Fruit fly (Drosophila melanogaster) whole organism, prepupa: ENCODE data around the gene CG11980.
A peak's percentile ranks its signal among the peaks of the same experiment; 100 is the strongest.

Experiments
- CG10631 ChIP-seq: fragments of 200-800 bp; sonication (Bioruptor generic); optimal IDR thresholded peaks from 2 replicates; lab custom pipeline; 2016; ENCODE audit warnings: missing biosample characterization, missing genetic modification characterization
- CG10669 ChIP-seq: fragments of 200-800 bp; sonication (Bioruptor generic); optimal IDR thresholded peaks from 3 replicates; lab custom pipeline; 2018; ENCODE audit warnings: missing biosample characterization, mild to moderate bottlenecking, missing genetic modification characterization, moderate library complexity
- CG11294 ChIP-seq: fragments of 200-800 bp; sonication (Bioruptor generic); IDR thresholded peaks from 2 replicates; pipeline ENCODE4 v1.3.6; 2022; ENCODE audit warnings: missing biosample characterization, missing genetic modification characterization
- CG11762 ChIP-seq: fragments of 200-800 bp; sonication (Bioruptor generic); optimal IDR thresholded peaks from 3 replicates; lab custom pipeline; 2016; ENCODE audit warnings: missing biosample characterization, missing genetic modification characterization; ENCODE audit not compliant: insufficient read depth
- CG1621 ChIP-seq: fragments of 200-800 bp; sonication (Bioruptor generic); optimal IDR thresholded peaks from 3 replicates; lab custom pipeline; 2018; ENCODE audit warnings: missing biosample characterization, mild to moderate bottlenecking, missing genetic modification characterization
- CG16779 ChIP-seq: fragments of 200-800 bp; sonication (Bioruptor generic); optimal IDR thresholded peaks from 3 replicates; lab custom pipeline; 2017; ENCODE audit warnings: missing biosample characterization, mild to moderate bottlenecking, missing genetic modification characterization
- CG31627 ChIP-seq: fragments of 200-800 bp; sonication (Bioruptor generic); optimal IDR thresholded peaks from 3 replicates; lab custom pipeline; 2016; ENCODE audit warnings: missing biosample characterization, missing genetic modification characterization
- CG32006 ChIP-seq: fragments of 200-800 bp; sonication (Bioruptor generic); optimal IDR thresholded peaks from 3 replicates; lab custom pipeline; 2017; ENCODE audit warnings: missing biosample characterization, mild to moderate bottlenecking, missing genetic modification characterization
- CG34406 ChIP-seq: fragments of 200-800 bp; sonication (Bioruptor generic); optimal IDR thresholded peaks from 3 replicates; lab custom pipeline; 2016; ENCODE audit warnings: missing biosample characterization, missing genetic modification characterization
- CG3919 ChIP-seq: fragments of 200-800 bp; sonication (Bioruptor generic); optimal IDR thresholded peaks from 3 replicates; lab custom pipeline; 2016; ENCODE audit warnings: missing biosample characterization, missing genetic modification characterization
- CG4318 ChIP-seq: fragments of 200-800 bp; sonication (Bioruptor generic); optimal IDR thresholded peaks from 3 replicates; lab custom pipeline; 2017; ENCODE audit warnings: missing biosample characterization, mild to moderate bottlenecking, missing genetic modification characterization
- CG6276 ChIP-seq: fragments of 200-800 bp; sonication (Bioruptor generic); optimal IDR thresholded peaks from 2 replicates; lab custom pipeline; 2017; ENCODE audit warnings: missing biosample characterization, mild to moderate bottlenecking, missing genetic modification characterization
- CG6792 ChIP-seq: fragments of 200-800 bp; sonication (Bioruptor generic); optimal IDR thresholded peaks from 3 replicates; lab custom pipeline; 2016; ENCODE audit warnings: missing biosample characterization, missing genetic modification characterization
- CG6808 ChIP-seq: fragments of 200-800 bp; sonication (Bioruptor generic); optimal IDR thresholded peaks from 3 replicates; lab custom pipeline; 2017; ENCODE audit warnings: missing biosample characterization, missing genetic modification characterization, mild to moderate bottlenecking, moderate library complexity, missing genetic modification reagents
- CG6854 ChIP-seq: fragments of 200-800 bp; sonication (Bioruptor generic); optimal IDR thresholded peaks from 2 replicates; lab custom pipeline; 2017; ENCODE audit warnings: missing biosample characterization, mild to moderate bottlenecking, missing genetic modification characterization
- CG7368 ChIP-seq: fragments of 200-800 bp; sonication (Bioruptor generic); optimal IDR thresholded peaks from 3 replicates; lab custom pipeline; 2016; ENCODE audit warnings: missing biosample characterization, missing genetic modification characterization
- CG8319 ChIP-seq: fragments of 200-800 bp; sonication (Bioruptor generic); optimal IDR thresholded peaks from 3 replicates; lab custom pipeline; 2016; ENCODE audit warnings: missing biosample characterization, missing genetic modification characterization
- CG8632 ChIP-seq: fragments of 200-800 bp; sonication (Bioruptor generic); optimal IDR thresholded peaks from 3 replicates; lab custom pipeline; 2016; ENCODE audit warnings: missing biosample characterization, missing genetic modification characterization
- CG9139 ChIP-seq: fragments of 200-800 bp; sonication (Bioruptor generic); optimal IDR thresholded peaks from 3 replicates; lab custom pipeline; 2017; ENCODE audit warnings: missing biosample characterization, mild to moderate bottlenecking, missing genetic modification characterization
- Eip75B ChIP-seq: fragments of 200-800 bp; sonication (Bioruptor generic); optimal IDR thresholded peaks from 3 replicates; lab custom pipeline; 2016; ENCODE audit warnings: missing biosample characterization, missing genetic modification characterization
- Eip78C ChIP-seq: fragments of 200-800 bp; sonication (Bioruptor generic); peaks from one replicate; lab custom pipeline; 2016; ENCODE audit warnings: missing biosample characterization, missing genetic modification characterization
- Eip93F ChIP-seq: fragments of 200-800 bp; sonication (Bioruptor generic); optimal IDR thresholded peaks from 2 replicates; lab custom pipeline; 2016; ENCODE audit warnings: missing biosample characterization, mild to moderate bottlenecking, missing genetic modification characterization
- Ets21C ChIP-seq: fragments of 200-800 bp; sonication (Bioruptor generic); optimal IDR thresholded peaks from 3 replicates; lab custom pipeline; 2016; ENCODE audit warnings: missing biosample characterization, missing genetic modification characterization
- Ets96B ChIP-seq: fragments of 200-800 bp; optimal IDR thresholded peaks from 2 replicates; lab custom pipeline; 2019; ENCODE audit warnings: missing biosample characterization, mild to moderate bottlenecking, missing genetic modification characterization, moderate library complexity
- Gug ChIP-seq: fragments of 200-800 bp; sonication (Bioruptor generic); IDR thresholded peaks from 2 replicates; pipeline ENCODE4 v1.3.6; 2022; ENCODE audit warnings: missing biosample characterization, missing genetic modification characterization
- Hr38 ChIP-seq: sonication (Bioruptor generic); optimal IDR thresholded peaks from 2 replicates; lab custom pipeline; 2016; ENCODE audit warnings: missing biosample characterization, missing genetic modification characterization
- Hr39 ChIP-seq: fragments of 200-800 bp; sonication (Bioruptor generic); optimal IDR thresholded peaks from 2 replicates; lab custom pipeline; 2016; ENCODE audit warnings: missing biosample characterization, missing genetic modification characterization
- Hr4 ChIP-seq: fragments of 200-800 bp; sonication (Bioruptor generic); optimal IDR thresholded peaks from 3 replicates; lab custom pipeline; 2016; ENCODE audit warnings: missing biosample characterization, missing genetic modification characterization
- Met ChIP-seq: fragments of 200-800 bp; sonication (Bioruptor generic); optimal IDR thresholded peaks from 3 replicates; lab custom pipeline; 2016; ENCODE audit warnings: missing biosample characterization, missing genetic modification characterization
- OdsH ChIP-seq: fragments of 200-800 bp; sonication (Bioruptor generic); optimal IDR thresholded peaks from 3 replicates; lab custom pipeline; 2016; ENCODE audit warnings: missing biosample characterization, missing genetic modification characterization
- Sox102F ChIP-seq: fragments of 200-800 bp; sonication (Bioruptor generic); optimal IDR thresholded peaks from 2 replicates; lab custom pipeline; 2016; ENCODE audit warnings: missing biosample characterization, mild to moderate bottlenecking, missing genetic modification characterization
- Sox14 ChIP-seq: fragments of 200-800 bp; sonication (Bioruptor generic); optimal IDR thresholded peaks from 3 replicates; lab custom pipeline; 2016; ENCODE audit warnings: missing biosample characterization, missing genetic modification characterization
- Sox15 ChIP-seq: fragments of 200-800 bp; sonication (Bioruptor generic); optimal IDR thresholded peaks from 3 replicates; lab custom pipeline; 2016; ENCODE audit warnings: missing biosample characterization, missing genetic modification characterization
- acj6 ChIP-seq: fragments of 200-800 bp; sonication (Bioruptor generic); optimal IDR thresholded peaks from 3 replicates; lab custom pipeline; 2016; ENCODE audit warnings: missing biosample characterization, missing genetic modification characterization
- dac ChIP-seq: fragments of 200-800 bp; sonication (Bioruptor generic); optimal IDR thresholded peaks from 2 replicates; lab custom pipeline; 2017; ENCODE audit warnings: missing biosample characterization, mild to moderate bottlenecking, missing genetic modification characterization
- fd59A ChIP-seq: fragments of 200-800 bp; sonication (Bioruptor generic); optimal IDR thresholded peaks from 2 replicates; lab custom pipeline; 2017; ENCODE audit warnings: missing biosample characterization, mild to moderate bottlenecking, missing genetic modification characterization, missing genetic modification reagents
- fd85E ChIP-seq: fragments of 200-800 bp; sonication (Bioruptor generic); optimal IDR thresholded peaks from 3 replicates; lab custom pipeline; 2016; ENCODE audit warnings: missing biosample characterization, missing genetic modification characterization
- lz ChIP-seq: fragments of 200-800 bp; sonication (Bioruptor generic); optimal IDR thresholded peaks from 3 replicates; lab custom pipeline; 2016; ENCODE audit warnings: missing biosample characterization, missing genetic modification characterization
- net ChIP-seq: fragments of 200-800 bp; sonication (Bioruptor generic); optimal IDR thresholded peaks from 3 replicates; lab custom pipeline; 2016; ENCODE audit warnings: missing biosample characterization, missing genetic modification characterization
- pdm3 ChIP-seq: fragments of 200-800 bp; sonication (Bioruptor generic); optimal IDR thresholded peaks from 3 replicates; lab custom pipeline; 2016; ENCODE audit warnings: missing biosample characterization, missing genetic modification characterization
- salr ChIP-seq, 2 experiments: fragments of 200-800 bp; sonication (Bioruptor generic); optimal IDR thresholded peaks; 3 replicates each; lab custom pipeline; 2016 to 2018; ENCODE audit warnings: missing biosample characterization in 2 of 2, missing genetic modification characterization in 2 of 2, mild to moderate bottlenecking in 1 of 2
- spab ChIP-seq: fragments of 200-800 bp; sonication (Bioruptor generic); optimal IDR thresholded peaks from 2 replicates; lab custom pipeline; 2017; ENCODE audit warnings: missing biosample characterization, mild to moderate bottlenecking, missing genetic modification characterization, missing genetic modification reagents
- ss ChIP-seq, 2 experiments: fragments of 200-800 bp; sonication (Bioruptor generic); optimal IDR thresholded peaks; 2 replicates in 1 of 2; 3 replicates in 1 of 2; lab custom pipeline; 2017 to 2018; ENCODE audit warnings: mild to moderate bottlenecking in 2 of 2, missing biosample characterization in 2 of 2, missing genetic modification characterization in 2 of 2, moderate library complexity in 1 of 2
- topi ChIP-seq: fragments of 200-800 bp; sonication (Bioruptor generic); optimal IDR thresholded peaks from 3 replicates; lab custom pipeline; 2016; ENCODE audit warnings: missing biosample characterization, missing genetic modification characterization
- vri ChIP-seq: fragments of 200-800 bp; sonication (Bioruptor generic); optimal IDR thresholded peaks from 3 replicates; lab custom pipeline; 2016; ENCODE audit warnings: missing biosample characterization, mild to moderate bottlenecking, missing genetic modification characterization

The CG11980 gene

DNA sequence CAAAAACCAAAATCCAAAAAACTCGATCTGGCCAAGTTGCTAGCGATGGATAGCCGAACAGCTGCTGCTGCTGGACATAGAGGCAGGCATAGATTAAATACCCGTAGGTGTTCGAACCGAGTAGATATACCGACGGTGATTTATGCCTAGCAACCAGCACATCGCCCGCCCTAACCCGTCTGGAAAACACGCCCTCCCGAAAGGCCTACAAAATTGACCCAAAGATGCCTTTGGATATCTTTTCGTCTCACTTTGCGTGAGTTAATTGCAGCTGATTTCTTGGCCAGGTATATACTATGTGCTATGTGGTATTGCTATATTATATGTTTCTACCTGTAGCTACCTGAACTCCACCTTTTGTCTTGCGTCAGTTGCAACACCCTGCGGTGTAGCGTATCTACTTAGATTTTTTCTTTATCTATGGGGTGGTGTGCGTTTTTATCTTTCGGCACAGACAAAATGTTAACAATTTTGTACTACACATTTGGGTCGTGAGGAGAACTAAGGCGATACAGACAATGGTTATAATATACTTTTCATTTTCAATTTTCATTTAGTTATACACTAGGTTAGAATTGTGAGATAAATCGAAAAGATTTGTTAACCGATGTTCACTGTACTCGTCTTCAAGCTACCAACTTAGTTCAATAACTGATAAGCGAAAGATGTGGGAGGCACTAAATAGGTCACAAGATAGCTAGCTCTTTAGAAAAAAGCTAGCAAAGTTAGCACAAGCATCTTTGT lies 26.4 kb downstream of the CG11980 start:
- no peak for TF ChIP-seq Sox102F (GFP tag; lab: Kevin White, UChicago)
- no peak for TF ChIP-seq CG4318 (GFP tag; lab: Kevin White, UChicago)

DNA sequence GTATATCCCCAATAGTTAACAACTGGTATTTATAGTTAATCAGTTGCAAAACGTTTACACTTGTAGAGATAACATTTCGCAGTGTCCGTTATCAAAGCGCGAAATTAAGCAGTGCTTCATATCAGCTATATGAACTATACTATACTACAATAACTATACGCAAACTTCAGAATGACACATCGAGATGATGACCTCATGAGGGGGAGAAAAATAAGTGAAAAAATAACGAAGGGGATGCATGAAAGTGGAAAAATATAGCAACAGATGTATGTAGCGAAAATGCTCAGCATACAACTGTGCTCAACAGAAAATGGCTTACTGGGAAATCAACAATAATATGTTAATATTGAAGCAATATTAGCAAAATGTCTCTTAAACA lies 26.9 kb downstream of the CG11980 start:
- TF ChIP-seq Hr4 (GFP tag; lab: Kevin White, UChicago): peak; percentile 17
- no peak for TF ChIP-seq topi (GFP tag; lab: Kevin White, UChicago)

DNA sequence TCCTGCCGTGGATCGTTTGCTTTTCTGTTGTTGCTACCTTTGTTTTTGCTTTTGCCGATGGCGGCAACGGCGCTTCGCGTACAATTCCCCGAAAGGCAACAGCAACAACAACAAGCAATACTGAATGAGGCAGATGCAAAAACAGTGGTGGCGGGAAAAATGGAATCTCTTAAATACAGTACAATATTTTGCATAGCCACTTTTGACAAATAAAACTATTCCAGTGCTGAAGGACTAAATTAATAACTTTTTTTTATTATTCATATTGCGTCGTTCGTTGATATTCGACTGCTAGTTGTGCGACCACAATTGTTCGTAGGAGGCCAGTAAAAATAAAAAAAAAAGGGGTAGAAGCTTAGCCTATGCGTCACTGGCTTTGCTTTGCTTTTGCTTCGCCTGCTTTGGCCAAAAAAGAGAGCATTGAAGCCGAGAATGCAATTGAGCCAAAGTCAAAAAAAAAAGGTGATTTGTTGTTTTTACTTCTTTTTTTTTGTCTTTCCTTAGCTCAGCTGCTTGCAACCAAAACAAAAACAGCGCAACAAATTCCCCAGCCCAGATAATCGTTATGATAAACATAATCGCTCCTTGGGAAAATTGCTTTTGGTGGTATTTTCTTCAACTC lies 28.1 kb downstream of the CG11980 start:
- TF ChIP-seq CG6854 (GFP tag; lab: Kevin White, UChicago): peak; percentile 97
- TF ChIP-seq acj6: peak; percentile 98
- TF ChIP-seq CG16779: peak; percentile 98
- peak; percentile 97 for TF ChIP-seq lz (GFP tag; lab: Kevin White, UChicago)
- TF ChIP-seq Gug (GFP tag; lab: Robert Waterston, UW): peak; percentile 98
- TF ChIP-seq Sox102F (GFP tag; lab: Kevin White, UChicago): peak; percentile 98
- peak; percentile 99 for TF ChIP-seq CG10669 (GFP tag; lab: Kevin White, UChicago)
- TF ChIP-seq pdm3 (GFP tag; lab: Kevin White, UChicago): peak; percentile 99
- TF ChIP-seq Met (GFP tag; lab: Kevin White, UChicago): peak; percentile 98
- TF ChIP-seq fd59A: peak; percentile 98
- peak; percentile 97 for TF ChIP-seq vri (GFP tag; lab: Kevin White, UChicago)
- peak; percentile 99 for TF ChIP-seq CG6276
- peak; percentile 97 for TF ChIP-seq CG11294 (GFP tag; lab: Robert Waterston, UW)
- TF ChIP-seq CG32006 (GFP tag; lab: Kevin White, UChicago): peak; percentile 100
- peak; percentile 100 for TF ChIP-seq Eip78C (GFP tag; lab: Kevin White, UChicago)
- TF ChIP-seq CG1621: peak; percentile 98
- peak; percentile 98 for TF ChIP-seq CG4318 (GFP tag; lab: Kevin White, UChicago)
- TF ChIP-seq salr (GFP tag; optimal IDR thresholded peaks at IDR 0.05; lab: Kevin White, UChicago): peak; percentile 97 to 99
- peak; percentile 94 for TF ChIP-seq Sox15
- TF ChIP-seq CG8632 (GFP tag; lab: Kevin White, UChicago): peak; percentile 98
- TF ChIP-seq spab (GFP tag; lab: Kevin White, UChicago): peak; percentile 99
- TF ChIP-seq Hr39 (GFP tag; lab: Kevin White, UChicago): peak; percentile 97
- peak; percentile 99 for TF ChIP-seq CG3919
- peak; percentile 98 for TF ChIP-seq CG11762
- TF ChIP-seq Eip93F (GFP tag; lab: Kevin White, UChicago): peak; percentile 94
- peak; percentile 98 for TF ChIP-seq CG6808
- peak; percentile 99 for TF ChIP-seq CG10631 (GFP tag; lab: Kevin White, UChicago)
- TF ChIP-seq Hr38 (GFP tag; lab: Kevin White, UChicago): peak; percentile 93
- peak; percentile 97 for TF ChIP-seq CG9139
- TF ChIP-seq Sox14 (GFP tag; lab: Kevin White, UChicago): peak; percentile 99
- TF ChIP-seq dac (GFP tag; lab: Kevin White, UChicago): peak; percentile 99
- TF ChIP-seq fd85E (GFP tag; lab: Kevin White, UChicago): peak; percentile 95
- TF ChIP-seq CG31627: peak; percentile 97
- peak; percentile 99 for TF ChIP-seq net (GFP tag; lab: Kevin White, UChicago)
- peak; percentile 99 for TF ChIP-seq OdsH
- TF ChIP-seq ss (GFP tag; optimal IDR thresholded peaks at IDR 0.05; lab: Kevin White, UChicago): peak; percentile 98 to 99
- peak; percentile 94 for TF ChIP-seq Ets21C
- peak; percentile 99 for TF ChIP-seq Ets96B
- peak; percentile 97 for TF ChIP-seq CG34406 (GFP tag; lab: Kevin White, UChicago)
- peak; percentile 98 for TF ChIP-seq CG7368
- TF ChIP-seq CG6792 (GFP tag; lab: Kevin White, UChicago): peak; percentile 98
- TF ChIP-seq CG8319 (GFP tag; lab: Kevin White, UChicago): peak; percentile 95
- peak; percentile 99 for TF ChIP-seq Eip75B (GFP tag; lab: Kevin White, UChicago)
